Fruit fly (Drosophila melanogaster): ENCODE data around the gene CheB38b.

DNA sequence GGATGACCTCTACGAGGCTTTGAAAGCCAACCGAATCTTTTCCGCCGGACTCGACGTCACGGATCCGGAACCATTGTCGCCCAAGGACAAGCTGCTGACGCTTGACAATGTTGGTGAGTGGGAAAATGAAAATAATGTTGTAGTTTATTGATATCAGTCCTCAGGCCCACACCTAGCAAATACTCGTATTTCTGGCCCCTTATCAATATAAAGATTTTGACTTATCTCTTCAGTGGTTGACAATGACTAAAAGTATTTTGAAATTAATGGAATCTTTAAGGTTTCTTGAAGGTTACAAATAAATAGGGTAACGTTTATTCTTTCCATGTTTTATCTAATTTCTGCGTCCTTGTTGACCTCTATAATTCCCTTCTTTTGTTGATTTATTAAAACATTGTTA lies 10.0 kb upstream of the CheB38b start:
- TF ChIP-seq CG8478 (optimal IDR thresholded peaks at IDR 0.05) (no peak), CTCF (optimal IDR thresholded peaks at IDR 0.05) (no peak)
